Worm (Caenorhabditis elegans): ENCODE results near the gene ver-4.

Gene ver-4

DNA sequence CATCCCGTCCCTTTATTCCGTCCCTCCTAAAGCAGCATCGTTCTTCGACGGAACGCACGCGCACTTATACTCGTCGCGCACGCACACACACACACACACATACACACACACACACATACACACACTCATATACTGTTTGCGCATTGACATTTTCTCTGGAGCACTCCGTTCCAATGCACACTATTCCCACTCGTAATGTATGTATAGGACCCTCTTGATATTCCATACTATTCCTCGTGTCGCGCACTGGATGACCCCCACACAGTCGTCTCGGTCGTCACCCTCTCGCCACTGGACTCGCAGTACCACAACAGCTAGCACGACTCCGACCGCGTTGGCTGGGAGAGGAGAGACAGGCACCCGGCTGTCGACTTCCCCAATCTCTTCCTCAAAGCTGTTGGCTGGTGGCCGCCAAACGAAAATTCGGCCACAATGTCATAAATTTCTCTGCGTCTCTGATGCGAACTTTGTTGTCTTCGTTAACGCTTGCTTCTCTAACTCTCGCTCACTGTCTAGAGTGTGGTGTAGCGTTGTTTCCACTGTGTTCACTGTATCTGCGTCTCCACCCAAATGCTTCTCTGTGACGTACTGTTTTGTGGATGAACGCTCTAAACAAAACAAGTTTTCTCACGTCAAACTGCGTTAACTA is 49.0 kb downstream of the ver-4 start:
- no peak for TF ChIP-seq hnd-1 (tag; optimal IDR thresholded peaks at IDR 0.05)
- peak; percentile 40 for TF ChIP-seq F13C5.2 (tag; optimal IDR thresholded peaks at IDR 0.05)
- TF ChIP-seq ceh-36 (tag; optimal IDR thresholded peaks at IDR 0.05): peak; percentile 20
- no peak for TF ChIP-seq ceh-13 (GFP tag; optimal IDR thresholded peaks at IDR 0.05)
- TF ChIP-seq pes-1 (GFP tag; IDR thresholded peaks at IDR 0.05): 0 out of 2 replicates have a peak, but pooled peaks have one; percentile 19
- peak; percentile 44; the same call in 1 of the 2 replicates for TF ChIP-seq flt-1 (GFP tag; IDR thresholded peaks at IDR 0.05)
- TF ChIP-seq hmg-4 (GFP tag; optimal IDR thresholded peaks at IDR 0.05): peak; percentile 98
- TF ChIP-seq tbx-11 (GFP tag; IDR thresholded peaks at IDR 0.05): no peak
- TF ChIP-seq scrt-1 (GFP tag; IDR thresholded peaks at IDR 0.05): no peak
- no peak for TF ChIP-seq sea-1 (GFP tag; conservative IDR thresholded peaks at IDR 0.05)
- TF ChIP-seq ets-7 (tag; optimal IDR thresholded peaks at IDR 0.05): peak; percentile 74
- TF ChIP-seq ama-1 (optimal IDR thresholded peaks at IDR 0.05): no peak
- TF ChIP-seq tra-4 (tag; optimal IDR thresholded peaks at IDR 0.05): peak; percentile 4
- no peak for TF ChIP-seq B0310.2 (tag; optimal IDR thresholded peaks at IDR 0.05)
- TF ChIP-seq hmbx-1 (tag; optimal IDR thresholded peaks at IDR 0.05): no peak
- no peak for TF ChIP-seq aly-1 (tag; optimal IDR thresholded peaks at IDR 0.05)
- no peak for TF ChIP-seq tbx-37 (GFP tag; conservative IDR thresholded peaks at IDR 0.05)

ce11 chrX:11031869-11032268 is 49.7 kb downstream of the ver-4 start:
- TF ChIP-seq aly-1 (tag; optimal IDR thresholded peaks at IDR 0.05) (no peak), tbx-11 (GFP tag; IDR thresholded peaks at IDR 0.05) (no peak), hnd-1 (tag; optimal IDR thresholded peaks at IDR 0.05) (no peak), hmg-4 (GFP tag; optimal IDR thresholded peaks at IDR 0.05) (no peak), pes-1 (GFP tag; IDR thresholded peaks at IDR 0.05) (0 out of 2 replicates have a peak, but pooled peaks have one; percentile 27), F13C5.2 (tag; optimal IDR thresholded peaks at IDR 0.05) (no peak), scrt-1 (GFP tag; IDR thresholded peaks at IDR 0.05) (no peak), ceh-36 (tag; optimal IDR thresholded peaks at IDR 0.05) (no peak)

DNA sequence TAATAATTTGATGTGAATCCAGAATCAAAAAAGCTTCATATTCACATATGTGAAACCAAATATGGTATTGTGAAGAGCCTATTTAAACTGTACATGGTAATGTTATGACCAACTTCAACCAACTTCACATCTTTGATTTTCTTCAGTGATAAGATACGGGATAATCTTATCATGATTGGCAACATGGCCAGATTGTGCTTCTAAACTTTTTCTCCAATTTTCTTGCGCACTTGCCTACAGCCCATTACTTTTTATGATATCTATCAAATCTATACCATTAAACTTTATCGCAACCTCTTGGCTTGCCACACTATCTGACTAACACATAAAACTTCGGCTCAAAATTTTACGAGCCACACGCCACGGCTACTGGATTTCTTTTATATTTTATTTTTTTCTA is 50.3 kb downstream of the ver-4 start:
- TF ChIP-seq F13C5.2 (tag; optimal IDR thresholded peaks at IDR 0.05): no peak
- no peak for TF ChIP-seq flt-1 (GFP tag; IDR thresholded peaks at IDR 0.05)
- no peak for TF ChIP-seq tra-4 (tag; optimal IDR thresholded peaks at IDR 0.05)
- no peak for TF ChIP-seq pes-1 (GFP tag; IDR thresholded peaks at IDR 0.05)
- no peak for TF ChIP-seq hnd-1 (tag; optimal IDR thresholded peaks at IDR 0.05)
- no peak for TF ChIP-seq ceh-13 (GFP tag; optimal IDR thresholded peaks at IDR 0.05)

ce11 chrX:11033128-11033951 is 51.2 kb downstream of the ver-4 start:
- TF ChIP-seq tbx-11 (GFP tag; IDR thresholded peaks at IDR 0.05) (no peak), B0310.2 (tag; optimal IDR thresholded peaks at IDR 0.05) (no peak), ceh-36 (tag; optimal IDR thresholded peaks at IDR 0.05) (no peak), hnd-1 (tag; optimal IDR thresholded peaks at IDR 0.05) (no peak), flt-1 (GFP tag; IDR thresholded peaks at IDR 0.05) (no peak), ceh-13 (GFP tag; optimal IDR thresholded peaks at IDR 0.05) (no peak), ets-7 (tag; optimal IDR thresholded peaks at IDR 0.05) (no peak)

- TF ChIP-seq pes-1 (GFP tag; IDR thresholded peaks at IDR 0.05) (no peak), tbx-11 (GFP tag; IDR thresholded peaks at IDR 0.05) (no peak), flt-1 (GFP tag; IDR thresholded peaks at IDR 0.05) (no peak), B0310.2 (tag; optimal IDR thresholded peaks at IDR 0.05) (no peak), scrt-1 (GFP tag; IDR thresholded peaks at IDR 0.05) (no peak), hnd-1 (tag; optimal IDR thresholded peaks at IDR 0.05) (no peak), sea-1 (GFP tag; conservative IDR thresholded peaks at IDR 0.05) (no peak), ceh-13 (GFP tag; optimal IDR thresholded peaks at IDR 0.05) (no peak), tbx-37 (GFP tag; conservative IDR thresholded peaks at IDR 0.05) (no peak), ceh-36 (tag; optimal IDR thresholded peaks at IDR 0.05) (no peak), aly-1 (tag; optimal IDR thresholded peaks at IDR 0.05) (no peak), hmbx-1 (tag; optimal IDR thresholded peaks at IDR 0.05) (no peak), F13C5.2 (tag; optimal IDR thresholded peaks at IDR 0.05) (no peak)
Observed at ce11 chrX:11033952-11034287, 51.8 kb downstream of the ver-4 start.

DNA sequence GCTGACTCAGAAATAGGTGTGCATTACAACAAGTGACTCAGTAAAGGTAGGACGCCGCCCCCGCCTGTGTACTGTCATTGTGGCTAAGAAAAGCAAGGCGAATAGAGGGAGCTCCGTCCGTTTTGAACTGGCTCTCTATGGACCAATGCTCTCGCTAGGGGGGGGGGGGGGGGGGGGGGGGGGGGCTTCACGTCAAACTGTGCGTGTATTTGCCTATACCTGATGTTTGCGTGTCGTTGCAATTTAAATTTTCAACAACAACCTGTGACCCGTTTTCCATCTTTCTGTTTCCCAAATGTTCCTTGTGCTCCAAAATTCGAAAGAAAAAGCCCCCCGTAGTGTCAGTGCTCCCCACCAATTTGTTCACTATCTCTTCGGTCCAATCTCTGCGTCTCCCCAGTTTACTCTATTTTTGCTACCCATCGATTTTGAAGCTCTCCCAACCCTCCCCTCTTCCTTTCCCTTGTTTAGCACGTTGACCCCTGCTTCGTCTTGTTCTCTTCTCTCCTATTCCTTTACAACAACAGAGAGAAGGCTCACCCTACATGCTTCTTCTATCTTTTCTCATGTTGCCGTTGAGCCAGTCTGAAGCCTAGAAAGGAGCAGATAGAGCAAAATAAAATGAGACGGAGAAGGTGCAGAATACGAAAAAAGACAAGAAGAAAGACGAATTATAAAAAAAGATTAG is 52.4 kb downstream of the ver-4 start:
- TF ChIP-seq tbx-37 (GFP tag; conservative IDR thresholded peaks at IDR 0.05) (no peak), F13C5.2 (tag; optimal IDR thresholded peaks at IDR 0.05) (peak; percentile 17), flt-1 (GFP tag; IDR thresholded peaks at IDR 0.05) (no peak), hnd-1 (tag; optimal IDR thresholded peaks at IDR 0.05) (no peak), aly-1 (tag; optimal IDR thresholded peaks at IDR 0.05) (no peak), sea-1 (GFP tag; conservative IDR thresholded peaks at IDR 0.05) (no peak), ceh-13 (GFP tag; optimal IDR thresholded peaks at IDR 0.05) (no peak), hmg-4 (GFP tag; optimal IDR thresholded peaks at IDR 0.05) (peak; percentile 67), B0310.2 (tag; optimal IDR thresholded peaks at IDR 0.05) (no peak), hmbx-1 (tag; optimal IDR thresholded peaks at IDR 0.05) (no peak), scrt-1 (GFP tag; IDR thresholded peaks at IDR 0.05) (no peak), ets-7 (tag; optimal IDR thresholded peaks at IDR 0.05) (no peak), tra-4 (tag; optimal IDR thresholded peaks at IDR 0.05) (no peak), tbx-11 (GFP tag; IDR thresholded peaks at IDR 0.05) (no peak), pes-1 (GFP tag; IDR thresholded peaks at IDR 0.05) (0 out of 2 replicates have a peak, but pooled peaks have one; percentile 4), ceh-36 (tag; optimal IDR thresholded peaks at IDR 0.05) (no peak), ama-1 (optimal IDR thresholded peaks at IDR 0.05) (peak; percentile 43)

- TF ChIP-seq F13C5.2 (tag; optimal IDR thresholded peaks at IDR 0.05) (no peak), B0310.2 (tag; optimal IDR thresholded peaks at IDR 0.05) (no peak), scrt-1 (GFP tag; IDR thresholded peaks at IDR 0.05) (no peak), tbx-37 (GFP tag; conservative IDR thresholded peaks at IDR 0.05) (no peak), tbx-11 (GFP tag; IDR thresholded peaks at IDR 0.05) (no peak), sea-1 (GFP tag; conservative IDR thresholded peaks at IDR 0.05) (no peak), ama-1 (optimal IDR thresholded peaks at IDR 0.05) (no peak), flt-1 (GFP tag; IDR thresholded peaks at IDR 0.05) (no peak), ets-7 (tag; optimal IDR thresholded peaks at IDR 0.05) (no peak), hmbx-1 (tag; optimal IDR thresholded peaks at IDR 0.05) (no peak), tra-4 (tag; optimal IDR thresholded peaks at IDR 0.05) (no peak), hnd-1 (tag; optimal IDR thresholded peaks at IDR 0.05) (no peak)
Observed at ce11 chrX:11035563-11035962, 53.4 kb downstream of the ver-4 start.
